Worm (Caenorhabditis elegans) whole organism, L3 larva: ENCODE measurements around the gene T06C12.9.

Experiments
- R02D3.7 ChIP-seq: fragments of 150-350 bp; optimal IDR thresholded peaks from 2 replicates; lab custom pipeline; 2014; ENCODE audit warnings: missing biosample characterization, missing genetic modification characterization
- ZK546.5 ChIP-seq: sonication (generic microtip); optimal IDR thresholded peaks from 2 replicates; lab custom pipeline; 2017; ENCODE audit warnings: missing biosample characterization, missing genetic modification characterization
- aly-2 ChIP-seq: fragments of 150-350 bp; optimal IDR thresholded peaks from 2 replicates; lab custom pipeline; 2014; ENCODE audit warnings: missing biosample characterization, missing genetic modification characterization
- ama-1 ChIP-seq: fragments of 150-350 bp; optimal IDR thresholded peaks from 2 replicates; lab custom pipeline; 2018
- ceh-16 ChIP-seq: sonication (generic microtip); optimal IDR thresholded peaks from 2 replicates; lab custom pipeline; 2017; ENCODE audit warnings: missing biosample characterization, missing genetic modification characterization
- ceh-28 ChIP-seq: fragments of 150-350 bp; optimal IDR thresholded peaks from 2 replicates; lab custom pipeline; 2014; ENCODE audit warnings: missing biosample characterization, missing genetic modification reagents, missing genetic modification characterization
- daf-12 ChIP-seq: fragments of 150-350 bp; optimal IDR thresholded peaks from 2 replicates; lab custom pipeline; 2014; ENCODE audit warnings: missing biosample characterization, missing genetic modification reagents, missing genetic modification characterization
- egl-27 ChIP-seq: sonication (generic microtip); optimal IDR thresholded peaks from 4 replicates; lab custom pipeline; 2017; ENCODE audit warnings: missing biosample characterization, missing genetic modification reagents, missing genetic modification characterization
- elt-1 ChIP-seq: fragments of 150-350 bp; optimal IDR thresholded peaks from 2 replicates; lab custom pipeline; 2014; ENCODE audit warnings: missing biosample characterization, missing genetic modification characterization
- elt-2 ChIP-seq: sonication (generic microtip); optimal IDR thresholded peaks from 2 replicates; lab custom pipeline; 2016; ENCODE audit warnings: missing genetic modification reagents, mild to moderate bottlenecking, missing genetic modification characterization, missing compliant biosample characterization
- elt-3 ChIP-seq, 3 experiments: fragments of 150-350 bp in 1 of 3; sonication (generic microtip) in 2 of 3; optimal IDR thresholded peaks; 2 replicates in 2 of 3; 4 replicates in 1 of 3; lab custom pipeline; 2014 to 2017; ENCODE audit warnings: missing biosample characterization in 3 of 3, missing genetic modification characterization in 3 of 3
- fkh-10 ChIP-seq: sonication (generic microtip); optimal IDR thresholded peaks from 2 replicates; lab custom pipeline; 2017; ENCODE audit warnings: missing biosample characterization, missing genetic modification reagents, missing genetic modification characterization
- fkh-2 ChIP-seq: fragments of 150-350 bp; optimal IDR thresholded peaks from 2 replicates; lab custom pipeline; 2014; ENCODE audit warnings: missing biosample characterization, missing genetic modification reagents, missing genetic modification characterization
- fos-1 ChIP-seq: fragments of 150-350 bp; optimal IDR thresholded peaks from 2 replicates; lab custom pipeline; 2014; ENCODE audit warnings: missing biosample characterization, missing genetic modification characterization
- hmg-11 ChIP-seq: sonication (generic microtip); optimal IDR thresholded peaks from 2 replicates; lab custom pipeline; 2016; ENCODE audit warnings: missing genetic modification characterization, missing compliant biosample characterization
- jun-1 ChIP-seq: fragments of 150-350 bp; optimal IDR thresholded peaks from 2 replicates; lab custom pipeline; 2014; ENCODE audit warnings: missing biosample characterization, missing genetic modification reagents, missing genetic modification characterization
- lin-15B ChIP-seq: fragments of 150-350 bp; optimal IDR thresholded peaks from 2 replicates; lab custom pipeline; 2014; ENCODE audit warnings: missing biosample characterization, missing genetic modification characterization
- lin-39 ChIP-seq: fragments of 150-350 bp; optimal IDR thresholded peaks from 2 replicates; lab custom pipeline; 2018; ENCODE audit warnings: missing biosample characterization, missing genetic modification reagents, missing genetic modification characterization
- lsy-12 ChIP-seq: sonication (generic microtip); optimal IDR thresholded peaks from 2 replicates; lab custom pipeline; 2016; ENCODE audit warnings: mild to moderate bottlenecking, missing genetic modification characterization, missing compliant biosample characterization
- mml-1 ChIP-seq: fragments of 150-350 bp; sonication (generic microtip); optimal IDR thresholded peaks from 3 replicates; lab custom pipeline; 2014; ENCODE audit warnings: missing biosample characterization, missing genetic modification characterization
- nfya-1 ChIP-seq: sonication (generic microtip); optimal IDR thresholded peaks from 2 replicates; lab custom pipeline; 2017; ENCODE audit warnings: missing genetic modification characterization, mild to moderate bottlenecking, missing compliant biosample characterization, antibody characterized with exemption, moderate library complexity; ENCODE audit not compliant: insufficient read depth
- nhr-11 ChIP-seq: fragments of 150-350 bp; optimal IDR thresholded peaks from 2 replicates; lab custom pipeline; 2014; ENCODE audit warnings: missing biosample characterization, missing genetic modification characterization
- nhr-12 ChIP-seq: fragments of 150-350 bp; optimal IDR thresholded peaks from 2 replicates; lab custom pipeline; 2014; ENCODE audit warnings: missing biosample characterization, missing genetic modification characterization
- nhr-23 ChIP-seq: fragments of 150-350 bp; optimal IDR thresholded peaks from 2 replicates; lab custom pipeline; 2014; ENCODE audit warnings: missing biosample characterization, missing genetic modification reagents, missing genetic modification characterization
- nhr-25 ChIP-seq: sonication (generic microtip); optimal IDR thresholded peaks from 2 replicates; lab custom pipeline; 2017; ENCODE audit warnings: missing biosample characterization, missing genetic modification characterization
- nhr-67 ChIP-seq: fragments of 150-350 bp; optimal IDR thresholded peaks from 2 replicates; lab custom pipeline; 2014; ENCODE audit warnings: missing biosample characterization, missing genetic modification characterization
- nhr-76 ChIP-seq: fragments of 150-350 bp; sonication (generic microtip); optimal IDR thresholded peaks from 5 replicates; lab custom pipeline; 2014; ENCODE audit warnings: missing biosample characterization, missing genetic modification characterization
- nhr-77 ChIP-seq: fragments of 150-350 bp; optimal IDR thresholded peaks from 2 replicates; lab custom pipeline; 2014; ENCODE audit warnings: missing biosample characterization, missing genetic modification characterization
- pha-4 ChIP-seq: fragments of 150-350 bp; optimal IDR thresholded peaks from 2 replicates; lab custom pipeline; 2014; ENCODE audit warnings: missing biosample characterization, missing genetic modification reagents, missing genetic modification characterization
- pqm-1 ChIP-seq: fragments of 150-350 bp; optimal IDR thresholded peaks from 2 replicates; lab custom pipeline; 2017; ENCODE audit warnings: missing biosample characterization, missing genetic modification characterization, inconsistent platforms
- sea-2 ChIP-seq: fragments of 150-350 bp; sonication (generic microtip); optimal IDR thresholded peaks from 4 replicates; lab custom pipeline; 2014; ENCODE audit warnings: missing biosample characterization, missing genetic modification reagents, missing genetic modification characterization
- skn-1 ChIP-seq: fragments of 150-350 bp; optimal IDR thresholded peaks from 2 replicates; lab custom pipeline; 2014; ENCODE audit warnings: missing biosample characterization, missing genetic modification characterization
- snpc-4 ChIP-seq: fragments of 150-350 bp; optimal IDR thresholded peaks from 2 replicates; lab custom pipeline; 2014; ENCODE audit warnings: missing biosample characterization, missing genetic modification characterization
- tbx-2 ChIP-seq: sonication (generic microtip); optimal IDR thresholded peaks from 2 replicates; lab custom pipeline; 2016; ENCODE audit warnings: mild to moderate bottlenecking, missing genetic modification characterization, missing compliant biosample characterization
- unc-39 ChIP-seq: sonication (generic microtip); optimal IDR thresholded peaks from 4 replicates; lab custom pipeline; 2017; ENCODE audit warnings: missing biosample characterization, missing genetic modification characterization
- unc-62 ChIP-seq: fragments of 150-350 bp; sonication (generic microtip); optimal IDR thresholded peaks from 4 replicates; lab custom pipeline; 2014; ENCODE audit warnings: missing biosample characterization, missing genetic modification reagents, missing genetic modification characterization
- ztf-11 ChIP-seq: fragments of 150-350 bp; optimal IDR thresholded peaks from 2 replicates; lab custom pipeline; 2014; ENCODE audit warnings: missing biosample characterization, missing genetic modification characterization

T06C12.9 gene

DNA sequence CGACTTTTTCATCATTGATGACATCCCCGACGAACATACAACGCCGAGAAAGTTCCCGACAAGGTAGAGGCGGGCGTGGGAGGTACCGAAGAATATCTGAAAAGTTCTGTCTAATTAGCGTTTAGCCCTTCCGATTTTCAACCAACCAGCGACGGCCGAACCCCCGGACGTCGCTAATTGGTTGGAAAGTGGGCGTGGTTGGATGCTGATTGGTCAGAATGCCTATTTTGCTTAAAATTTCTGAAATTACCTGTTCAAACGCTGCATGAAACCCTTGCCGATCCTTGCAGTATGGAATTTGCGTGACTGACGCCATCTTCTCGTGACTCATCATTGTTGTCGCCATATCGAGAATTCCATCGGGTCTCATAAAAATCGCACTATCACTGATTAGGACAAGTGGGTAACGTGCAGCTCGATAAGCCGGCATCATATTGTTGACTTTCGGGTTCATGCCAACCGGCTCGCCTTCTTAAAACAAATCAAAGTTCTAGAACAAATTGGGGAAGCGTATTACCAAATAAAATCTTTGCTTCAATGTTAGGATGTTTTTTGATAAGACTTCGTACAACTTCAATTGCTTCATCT, 1.9 kb upstream of the T06C12.9 start:
- TF ChIP-seq elt-2 (tag; lab: Kevin White, UChicago), result peak; percentile 93
- TF ChIP-seq ama-1 (lab: Kevin White, UChicago), result no peak
- no peak for TF ChIP-seq nhr-77 (tag; lab: Kevin White, UChicago)
- peak; percentile 16 for TF ChIP-seq pha-4 (tag; lab: Kevin White, UChicago)
- TF ChIP-seq fos-1 (tag; lab: Kevin White, UChicago), result peak; percentile 33
- peak; percentile 89 for TF ChIP-seq pqm-1 (tag; lab: Kevin White, UChicago)
- TF ChIP-seq ceh-28 (tag; lab: Kevin White, UChicago), result no peak
- TF ChIP-seq fkh-2, result no peak
- TF ChIP-seq jun-1 (tag; lab: Kevin White, UChicago), result peak; percentile 70
- peak; percentile 76 for TF ChIP-seq nfya-1 (tag; lab: Kevin White, UChicago)
- no peak for TF ChIP-seq egl-27 (tag; lab: Kevin White, UChicago)

DNA sequence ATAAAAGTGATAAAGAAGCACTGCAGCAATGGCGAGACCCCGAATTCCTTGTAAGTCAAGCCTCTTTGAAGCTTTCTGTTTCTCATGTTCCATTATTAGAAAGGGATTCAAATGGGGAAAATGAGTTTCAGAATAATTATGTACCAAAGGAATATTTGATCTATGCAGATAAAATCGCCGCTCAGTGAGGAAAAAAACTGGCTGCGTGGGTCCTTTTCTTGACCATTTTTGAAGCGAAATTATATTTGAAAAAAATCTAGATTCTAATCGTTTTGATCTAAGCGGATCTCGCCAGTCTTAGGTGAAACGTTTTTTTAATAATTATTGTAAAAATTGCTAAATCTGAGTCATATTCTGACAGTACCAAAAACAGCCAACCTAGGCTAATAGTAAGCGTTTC, 1.2 kb downstream of the T06C12.9 start, which contains the start of gene oac-42:
Gene oac-42, minus strand, starts transcription at position 101 of the 400 bp plus-strand sequence.
- TF ChIP-seq ceh-28 (tag; lab: Kevin White, UChicago), result no peak
- no peak for TF ChIP-seq jun-1 (tag; lab: Kevin White, UChicago)
- TF ChIP-seq elt-2 (tag; lab: Kevin White, UChicago), result no peak
- TF ChIP-seq lsy-12, result no peak
- TF ChIP-seq mml-1 (tag; lab: Kevin White, UChicago), result no peak
- no peak for TF ChIP-seq fkh-10
- TF ChIP-seq, all 47 proteins: peak for 0

DNA sequence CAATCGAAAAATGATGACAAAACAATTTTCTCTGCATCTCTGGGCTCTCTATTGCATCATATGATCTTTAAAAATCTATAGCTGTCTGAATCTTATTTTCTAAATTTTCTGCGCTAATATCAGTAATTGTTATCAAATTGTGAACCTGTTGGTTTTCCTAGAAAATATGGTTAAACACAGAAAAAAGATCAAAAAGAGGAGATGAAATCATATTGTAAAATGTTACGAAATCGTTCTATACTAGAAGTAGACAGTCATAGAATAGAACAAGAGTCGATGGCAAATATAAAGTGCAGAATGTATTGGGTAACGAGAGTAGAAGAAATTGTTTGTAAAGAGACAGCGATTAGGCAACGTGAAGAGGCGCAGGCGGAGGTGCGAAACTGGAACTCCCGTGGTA, 5.2 kb downstream of the T06C12.9 start:
- TF ChIP-seq nhr-23 (tag; lab: Kevin White, UChicago) (no peak), ama-1 (lab: Kevin White, UChicago) (no peak), skn-1 (tag; lab: Kevin White, UChicago) (peak; percentile 97), lin-39 (tag; lab: Kevin White, UChicago) (no peak), elt-1 (no peak), unc-39 (tag; lab: Kevin White, UChicago) (no peak), nhr-12 (no peak), unc-62 (no peak), jun-1 (tag; lab: Kevin White, UChicago) (peak; percentile 69), ztf-11 (tag; lab: Kevin White, UChicago) (no peak), fkh-10 (no peak), tbx-2 (tag; lab: Kevin White, UChicago) (no peak), daf-12 (no peak), elt-3 (tag; optimal IDR thresholded peaks at IDR 0.05; lab: Kevin White, UChicago) (peak in 1 of 3 experiments; percentile 8), elt-2 (tag; lab: Kevin White, UChicago) (peak; percentile 76), lsy-12 (no peak), lin-15B (tag; lab: Kevin White, UChicago) (peak; percentile 15), sea-2 (GFP tag; lab: Kevin White, UChicago) (no peak), nfya-1 (tag; lab: Kevin White, UChicago) (peak; percentile 18), aly-2 (tag; lab: Kevin White, UChicago) (no peak), pqm-1 (tag; lab: Kevin White, UChicago) (peak; percentile 62), nhr-77 (tag; lab: Kevin White, UChicago) (no peak), snpc-4 (no peak), R02D3.7 (no peak), nhr-11 (tag; lab: Kevin White, UChicago) (no peak), egl-27 (tag; lab: Kevin White, UChicago) (peak; percentile 63), fos-1 (tag; lab: Kevin White, UChicago) (no peak), ceh-28 (tag; lab: Kevin White, UChicago) (peak; percentile 68), ceh-16 (tag; lab: Kevin White, UChicago) (no peak), nhr-25 (tag; lab: Kevin White, UChicago) (peak; percentile 36), hmg-11 (tag; lab: Kevin White, UChicago) (peak; percentile 34), nhr-67 (no peak), ZK546.5 (tag; lab: Kevin White, UChicago) (no peak), pha-4 (tag; lab: Kevin White, UChicago) (peak; percentile 84)

DNA sequence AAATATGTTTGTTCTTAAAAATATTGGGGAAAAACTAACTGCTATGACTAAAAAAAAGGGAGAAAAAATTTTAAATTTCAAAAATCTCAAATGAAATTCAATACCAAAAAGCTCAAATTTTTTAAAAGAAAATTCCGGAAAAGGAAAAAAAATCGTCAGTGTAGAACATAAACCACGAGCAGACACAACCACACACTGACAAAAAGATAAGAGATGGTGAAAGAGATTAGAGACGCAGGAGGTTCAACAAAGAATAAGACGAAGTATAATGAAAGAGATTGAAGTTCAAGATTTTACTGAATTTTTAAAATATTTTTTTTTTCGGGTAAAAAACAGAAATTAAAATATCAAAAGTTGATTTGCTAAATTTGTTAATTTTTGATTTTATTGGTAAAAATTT, 5.8 kb downstream of the T06C12.9 start:
- peak; percentile 66 for TF ChIP-seq pqm-1 (tag; lab: Kevin White, UChicago)
- peak; percentile 26 for TF ChIP-seq pha-4 (tag; lab: Kevin White, UChicago)
- TF ChIP-seq nhr-76, result no peak
- peak; percentile 52 for TF ChIP-seq elt-2 (tag; lab: Kevin White, UChicago)
